Worm (Caenorhabditis elegans) whole organism, midembryonic: ENCODE results near the gene R04B3.2.

Experiments used
- T22C8.4 ChIP-seq: fragments of 200-800 bp; sonication (Bioruptor generic); IDR thresholded peaks from 2 replicates; pipeline ENCODE4 v1.3.6; 2022; ENCODE audit warnings: missing genetic modification characterization, missing compliant biosample characterization
- cog-1 ChIP-seq: sonication (generic microtip); optimal IDR thresholded peaks from 2 replicates; lab custom pipeline; 2016; ENCODE audit warnings: missing genetic modification characterization, missing compliant biosample characterization
- flt-1 ChIP-seq: fragments of 200-800 bp; sonication (Bioruptor generic); IDR thresholded peaks from 2 replicates; pipeline ENCODE4 v1.3.6; 2022; ENCODE audit warnings: missing genetic modification characterization, missing compliant biosample characterization
- klf-2 ChIP-seq: fragments of 200-800 bp; sonication (Bioruptor generic); conservative IDR thresholded peaks from 2 replicates; pipeline ENCODE4 v1.3.6; 2022; ENCODE audit warnings: missing genetic modification reagents, missing genetic modification characterization, missing compliant biosample characterization
- med-1 ChIP-seq: sonication (generic microtip); optimal IDR thresholded peaks from 2 replicates; lab custom pipeline; 2017; ENCODE audit warnings: missing genetic modification characterization, mild to moderate bottlenecking, missing compliant biosample characterization, antibody characterized with exemption, missing genetic modification reagents; ENCODE audit not compliant: insufficient read depth
- ref-1 ChIP-seq: fragments of 200-800 bp; sonication (Bioruptor generic); conservative IDR thresholded peaks from 2 replicates; pipeline ENCODE4 v1.3.6; 2022; ENCODE audit warnings: missing genetic modification reagents, missing genetic modification characterization, missing compliant biosample characterization
- tab-1 ChIP-seq: fragments of 200-800 bp; sonication (Bioruptor generic); IDR thresholded peaks from 2 replicates; pipeline ENCODE4 v1.3.6; 2022; ENCODE audit warnings: missing genetic modification characterization, missing compliant biosample characterization
- ztf-23 ChIP-seq: fragments of 200-800 bp; sonication (Bioruptor generic); IDR thresholded peaks from 2 replicates; pipeline ENCODE4 v1.3.6; 2022; ENCODE audit warnings: missing genetic modification reagents, missing genetic modification characterization, missing compliant biosample characterization
- ztf-29 ChIP-seq: fragments of 200-800 bp; sonication (Bioruptor generic); IDR thresholded peaks from 2 replicates; pipeline ENCODE4 v1.3.6; 2022; ENCODE audit warnings: missing genetic modification reagents, missing genetic modification characterization, missing compliant biosample characterization

The R04B3.2 gene

ce11 chrX:2464064-2464463 is 9.5 kb downstream of the R04B3.2 start:
- TF ChIP-seq med-1 (GFP tag; lab: Kevin White, UChicago) (no peak), cog-1 (tag; lab: Kevin White, UChicago) (no peak), T22C8.4 (GFP tag; lab: Robert Waterston, UW) (no peak), ztf-29 (no peak), tab-1 (no peak), ref-1 (GFP tag; lab: Robert Waterston, UW) (no peak), flt-1 (GFP tag; lab: Robert Waterston, UW) (no peak), ztf-23 (GFP tag; lab: Robert Waterston, UW) (no peak), klf-2 (no peak)

- TF ChIP-seq klf-2, result no peak
- TF ChIP-seq flt-1 (GFP tag; lab: Robert Waterston, UW), result no peak
- TF ChIP-seq tab-1, result no peak
- no peak for TF ChIP-seq cog-1 (tag; lab: Kevin White, UChicago)
- no peak for TF ChIP-seq T22C8.4 (GFP tag; lab: Robert Waterston, UW)
- no peak for TF ChIP-seq med-1 (GFP tag; lab: Kevin White, UChicago)
Measured at ce11 chrX:2461742-2462141, 11.8 kb downstream of the R04B3.2 start.

ce11 chrX:2459793-2460192 is 13.7 kb downstream of the R04B3.2 start, which contains the start of gene fox-1:
fox-1 (minus strand) TSS chrX:2459893.
- TF ChIP-seq T22C8.4 (GFP tag; lab: Robert Waterston, UW) (no peak), flt-1 (GFP tag; lab: Robert Waterston, UW) (no peak), cog-1 (tag; lab: Kevin White, UChicago) (no peak), tab-1 (no peak)

- no peak for TF ChIP-seq ref-1 (GFP tag; lab: Robert Waterston, UW)
- no peak for TF ChIP-seq ztf-29
- no peak for TF ChIP-seq med-1 (GFP tag; lab: Kevin White, UChicago)
- no peak for TF ChIP-seq T22C8.4 (GFP tag; lab: Robert Waterston, UW)
- no peak for TF ChIP-seq ztf-23 (GFP tag; lab: Robert Waterston, UW)
- no peak for TF ChIP-seq cog-1 (tag; lab: Kevin White, UChicago)
- TF ChIP-seq tab-1, result no peak
- TF ChIP-seq flt-1 (GFP tag; lab: Robert Waterston, UW), result no peak
Measured at ce11 chrX:2457461-2457860, 16.1 kb downstream of the R04B3.2 start.

- no peak for TF ChIP-seq T22C8.4 (GFP tag; lab: Robert Waterston, UW)
- no peak for TF ChIP-seq med-1 (GFP tag; lab: Kevin White, UChicago)
- TF ChIP-seq ztf-23 (GFP tag; lab: Robert Waterston, UW), result no peak
- TF ChIP-seq klf-2, result no peak
- no peak for TF ChIP-seq cog-1 (tag; lab: Kevin White, UChicago)
- TF ChIP-seq ztf-29, result no peak
- TF ChIP-seq ref-1 (GFP tag; lab: Robert Waterston, UW), result no peak
- TF ChIP-seq flt-1 (GFP tag; lab: Robert Waterston, UW), result no peak
- no peak for TF ChIP-seq tab-1
Measured at ce11 chrX:2456141-2456540, 17.4 kb downstream of the R04B3.2 start.

- TF ChIP-seq klf-2, result no peak
- no peak for TF ChIP-seq flt-1 (GFP tag; lab: Robert Waterston, UW)
- TF ChIP-seq ref-1 (GFP tag; lab: Robert Waterston, UW), result no peak
- no peak for TF ChIP-seq med-1 (GFP tag; lab: Kevin White, UChicago)
- no peak for TF ChIP-seq tab-1
- TF ChIP-seq cog-1 (tag; lab: Kevin White, UChicago), result no peak
- no peak for TF ChIP-seq ztf-23 (GFP tag; lab: Robert Waterston, UW)
- no peak for TF ChIP-seq T22C8.4 (GFP tag; lab: Robert Waterston, UW)
- no peak for TF ChIP-seq ztf-29
Measured at ce11 chrX:2454914-2455313, 18.6 kb downstream of the R04B3.2 start.

- no peak for TF ChIP-seq med-1 (GFP tag; lab: Kevin White, UChicago)
- no peak for TF ChIP-seq cog-1 (tag; lab: Kevin White, UChicago)
- no peak for TF ChIP-seq T22C8.4 (GFP tag; lab: Robert Waterston, UW)
- no peak for TF ChIP-seq ref-1 (GFP tag; lab: Robert Waterston, UW)
- 0 out of 2 replicates have a peak, but pooled peaks have one; percentile 53 for TF ChIP-seq tab-1
- 0 out of 2 replicates have a peak, but pooled peaks have one; percentile 25 for TF ChIP-seq flt-1 (GFP tag; lab: Robert Waterston, UW)
Measured at ce11 chrX:2452716-2453115, 20.8 kb downstream of the R04B3.2 start.

- TF ChIP-seq flt-1 (GFP tag; lab: Robert Waterston, UW) (no peak), ref-1 (GFP tag; lab: Robert Waterston, UW) (no peak), klf-2 (no peak), ztf-29 (no peak), T22C8.4 (GFP tag; lab: Robert Waterston, UW) (no peak), cog-1 (tag; lab: Kevin White, UChicago) (no peak), tab-1 (no peak), ztf-23 (GFP tag; lab: Robert Waterston, UW) (no peak), med-1 (GFP tag; lab: Kevin White, UChicago) (no peak)
Measured at ce11 chrX:2452297-2452696, 21.2 kb downstream of the R04B3.2 start.

- TF ChIP-seq ztf-29, result no peak
- TF ChIP-seq klf-2, result no peak
- TF ChIP-seq med-1 (GFP tag; lab: Kevin White, UChicago), result no peak
- 0 out of 2 replicates have a peak, but pooled peaks have one; percentile 42 for TF ChIP-seq tab-1
- no peak for TF ChIP-seq cog-1 (tag; lab: Kevin White, UChicago)
Measured at ce11 chrX:2450994-2451393, 22.5 kb downstream of the R04B3.2 start.

- no peak for TF ChIP-seq ztf-23 (GFP tag; lab: Robert Waterston, UW)
- TF ChIP-seq ztf-29, result no peak
- TF ChIP-seq klf-2, result no peak
- TF ChIP-seq flt-1 (GFP tag; lab: Robert Waterston, UW), result no peak
- TF ChIP-seq cog-1 (tag; lab: Kevin White, UChicago), result no peak
- no peak for TF ChIP-seq ref-1 (GFP tag; lab: Robert Waterston, UW)
- no peak for TF ChIP-seq T22C8.4 (GFP tag; lab: Robert Waterston, UW)
- no peak for TF ChIP-seq med-1 (GFP tag; lab: Kevin White, UChicago)
- TF ChIP-seq tab-1, result no peak
Measured at ce11 chrX:2447214-2447613, 26.3 kb downstream of the R04B3.2 start.
